Worm (Caenorhabditis elegans): ENCODE results near the gene F10B5.2.
A peak's percentile ranks its signal among the peaks of the same experiment; 100 is the strongest.

The F10B5.2 gene

DNA sequence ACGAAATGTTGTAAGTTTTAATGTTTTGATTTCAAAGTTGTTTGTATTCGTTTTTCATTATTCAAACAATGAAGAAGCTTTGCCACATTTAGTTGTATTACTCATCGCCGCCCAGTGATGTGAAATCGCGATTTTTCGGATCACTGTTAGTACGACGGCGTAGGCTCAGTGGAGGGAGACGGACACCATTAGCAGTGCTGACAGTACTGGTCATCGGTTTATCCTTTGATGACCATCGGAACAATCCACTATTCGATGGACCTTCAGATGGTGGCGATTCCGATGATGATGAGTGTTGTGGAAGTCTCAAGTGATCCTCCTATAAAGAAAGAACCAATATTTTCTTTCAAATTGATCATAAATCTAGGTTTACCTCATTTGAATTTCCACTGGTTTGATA is 43.0 kb downstream of the F10B5.2 start (continued):
- no peak for TF ChIP-seq C06A6.2 (GFP tag; conservative IDR thresholded peaks at IDR 0.05)
- TF ChIP-seq ZK185.1 (tag; optimal IDR thresholded peaks at IDR 0.05; ENCODE audit: poor library complexity, severe bottlenecking): peak; percentile 9
- peak; percentile 74 for TF ChIP-seq athp-1 (tag; optimal IDR thresholded peaks at IDR 0.05)
- no peak for TF ChIP-seq hsf-1 (GFP tag; IDR thresholded peaks at IDR 0.05)
- TF ChIP-seq ets-4 (GFP tag; optimal IDR thresholded peaks at IDR 0.05): no peak
- 0 out of 2 replicates have a peak, but pooled peaks have one; percentile 15 for TF ChIP-seq ekl-4 (GFP tag; IDR thresholded peaks at IDR 0.05)
- no peak for TF ChIP-seq bed-1 (GFP tag; IDR thresholded peaks at IDR 0.05)
- no peak for TF ChIP-seq hrde-1 (tag; optimal IDR thresholded peaks at IDR 0.05; ENCODE audit: borderline replicate concordance)
- TF ChIP-seq F23B12.7 (tag; optimal IDR thresholded peaks at IDR 0.05; ENCODE audit: insufficient read depth): no peak
- TF ChIP-seq Y79H2A.3 (GFP tag; conservative IDR thresholded peaks at IDR 0.05): no peak
- TF ChIP-seq pbrm-1 (GFP tag; IDR thresholded peaks at IDR 0.05): no peak
- no peak for TF ChIP-seq tbp1 (GFP tag; optimal IDR thresholded peaks at IDR 0.05)
- peak; percentile 60 for TF ChIP-seq madf-6 (GFP tag; IDR thresholded peaks at IDR 0.05)
- no peak for TF ChIP-seq Y67H2A.10 (GFP tag; conservative IDR thresholded peaks at IDR 0.05)
- TF ChIP-seq tlf-1 (GFP tag; optimal IDR thresholded peaks at IDR 0.05): peak; percentile 50
- no peak for TF ChIP-seq ceh-100 (GFP tag; IDR thresholded peaks at IDR 0.05)
- TF ChIP-seq F10E7.11 (tag; optimal IDR thresholded peaks at IDR 0.05): no peak
- no peak for TF ChIP-seq mel-28 (tag; optimal IDR thresholded peaks at IDR 0.05; ENCODE audit: borderline replicate concordance)
- TF ChIP-seq dpl-1 (GFP tag; optimal IDR thresholded peaks at IDR 0.05): no peak
- TF ChIP-seq sdz-38 (tag; optimal IDR thresholded peaks at IDR 0.05): no peak
- TF ChIP-seq lin-40 (tag; optimal IDR thresholded peaks at IDR 0.05): no peak
- no peak for TF ChIP-seq hmg-20 (GFP tag; IDR thresholded peaks at IDR 0.05)
- 0 out of 2 replicates have a peak, but pooled peaks have one; percentile 10 for TF ChIP-seq attf-6 (GFP tag; IDR thresholded peaks at IDR 0.05)
- TF ChIP-seq F37B4.10 (GFP tag; IDR thresholded peaks at IDR 0.05): no peak
- TF ChIP-seq xnd-1 (tag; optimal IDR thresholded peaks at IDR 0.05): no peak
- TF ChIP-seq F49E8.2 (tag; optimal IDR thresholded peaks at IDR 0.05; ENCODE audit: insufficient read depth): peak; percentile 21
- TF ChIP-seq lsy-27 (tag; optimal IDR thresholded peaks at IDR 0.05; ENCODE audit: borderline replicate concordance, insufficient read depth): no peak
- no peak for TF ChIP-seq ccch-3 (GFP tag; optimal IDR thresholded peaks at IDR 0.05)

DNA sequence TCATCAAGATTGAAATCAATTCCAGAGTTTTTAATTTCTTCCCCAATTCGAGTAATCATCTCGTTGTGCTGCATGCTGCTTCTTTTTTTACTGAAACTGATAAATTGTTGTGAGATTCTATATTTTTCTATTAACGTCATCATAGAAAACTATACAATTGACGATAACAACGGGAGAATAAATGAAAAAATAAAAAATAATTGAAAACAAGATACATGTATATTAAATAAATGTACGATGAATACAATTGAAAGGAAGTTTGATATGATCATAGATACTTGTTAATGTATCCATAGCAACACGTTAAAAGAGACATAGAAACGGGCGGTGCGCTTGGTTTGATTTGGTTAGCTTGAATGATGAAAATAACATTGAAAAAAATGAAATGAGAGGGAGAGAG is 45.9 kb downstream of the F10B5.2 start, which contains the start of gene T05C12.8:
Gene T05C12.8, minus strand, starts transcription at position 101 of the 400 bp plus-strand sequence.
- TF ChIP-seq Y79H2A.3 (GFP tag; conservative IDR thresholded peaks at IDR 0.05): no peak
- TF ChIP-seq Y67H2A.10 (GFP tag; conservative IDR thresholded peaks at IDR 0.05): no peak
- no peak for TF ChIP-seq efl-1 (GFP tag; optimal IDR thresholded peaks at IDR 0.05)
- TF ChIP-seq lag-1 (GFP tag; IDR thresholded peaks at IDR 0.05): no peak
- no peak for TF ChIP-seq ztf-25 (GFP tag; IDR thresholded peaks at IDR 0.05)
- TF ChIP-seq mcd-1 (GFP tag; IDR thresholded peaks at IDR 0.05): no peak

DNA sequence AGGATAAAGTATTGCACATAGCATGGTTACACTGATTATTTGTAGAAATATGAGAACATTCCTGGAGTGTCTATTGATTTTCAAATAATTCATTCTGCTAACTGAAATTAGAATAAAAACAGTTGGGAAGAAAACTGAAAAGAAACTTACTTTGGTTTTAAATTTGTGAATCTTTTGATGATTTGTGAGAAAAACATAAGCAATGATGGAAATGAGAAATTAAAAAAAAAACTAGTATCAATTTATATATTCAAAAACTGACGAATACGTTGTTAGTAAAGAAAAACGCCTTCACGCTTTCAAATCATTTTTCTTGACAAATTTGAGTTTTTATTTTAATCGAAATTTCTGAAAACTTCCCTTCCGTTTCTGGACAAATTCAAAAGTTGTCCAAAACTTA is 48.6 kb downstream of the F10B5.2 start, which contains the start of gene T05C12.9:
Gene T05C12.9, minus strand, starts transcription at position 101 of the 400 bp plus-strand sequence.
- TF ChIP-seq let-526 (GFP tag; IDR thresholded peaks at IDR 0.05) (no peak), ceh-100 (GFP tag; IDR thresholded peaks at IDR 0.05) (no peak), aptf-3 (GFP tag; IDR thresholded peaks at IDR 0.05) (no peak), ets-4 (GFP tag; optimal IDR thresholded peaks at IDR 0.05) (no peak), akir-1 (GFP tag; optimal IDR thresholded peaks at IDR 0.05) (no peak), F55B11.4 (tag; optimal IDR thresholded peaks at IDR 0.05; ENCODE audit: borderline replicate concordance, insufficient read depth) (no peak), Y95B8A.8 (GFP tag; IDR thresholded peaks at IDR 0.05) (no peak), T07F8.4 (tag; optimal IDR thresholded peaks at IDR 0.05) (no peak), bed-1 (GFP tag; IDR thresholded peaks at IDR 0.05) (no peak), nhr-80 (tag; optimal IDR thresholded peaks at IDR 0.05) (no peak), F57A8.1 (GFP tag; optimal IDR thresholded peaks at IDR 0.05) (no peak), athp-1 (tag; optimal IDR thresholded peaks at IDR 0.05) (no peak), F10E7.11 (tag; optimal IDR thresholded peaks at IDR 0.05) (no peak), ceh-79 (tag; optimal IDR thresholded peaks at IDR 0.05) (no peak), nhr-27 (tag; optimal IDR thresholded peaks at IDR 0.05) (no peak), repo-1 (tag; optimal IDR thresholded peaks at IDR 0.05) (no peak), somi-1 (GFP tag; optimal IDR thresholded peaks at IDR 0.05) (no peak), snpc-4 (GFP tag; optimal IDR thresholded peaks at IDR 0.05) (no peak), snpc-4 (tag; optimal IDR thresholded peaks at IDR 0.05) (no peak), K11D2.4 (GFP tag; IDR thresholded peaks at IDR 0.05) (no peak)
